Fruit fly (Drosophila melanogaster) whole organism: ENCODE data around the gene teq.

Experiments used
- CG8478 ChIP-seq: fragments of >200 bp; optimal IDR thresholded peaks from 2 replicates; lab custom pipeline; 2018; ENCODE audit warnings: inconsistent platforms
- pan ChIP-seq: fragments of >200 bp; optimal IDR thresholded peaks from 2 replicates; lab custom pipeline; 2017
- psq ChIP-seq: fragments of >200 bp; optimal IDR thresholded peaks from 2 replicates; lab custom pipeline; 2017
- usp ChIP-seq: fragments of >200 bp; optimal IDR thresholded peaks from 2 replicates; lab custom pipeline; 2017; ENCODE audit warnings: missing biosample characterization, missing genetic modification characterization, mixed read lengths

dm6 chr3L:9136976-9137954 lies 62.8 kb downstream of the teq start, which contains the start of the genes Use1 and nwk:
- TF ChIP-seq usp (GFP tag; lab: Kevin White, UChicago): no peak
- no peak for TF ChIP-seq pan (lab: Kevin White, UChicago)
- no peak for TF ChIP-seq CG8478 (lab: Kevin White, UChicago)
- no peak for TF ChIP-seq psq
